Fruit fly (Drosophila melanogaster) whole organism, embryonic: ENCODE results near the gene Hip14.

Experiments
- BEAF-32 ChIP-seq: fragments of 200-800 bp; sonication (Bioruptor generic); optimal IDR thresholded peaks from 3 replicates; lab custom pipeline; 2017; ENCODE audit warnings: missing biosample characterization, missing genetic modification characterization, mild to moderate bottlenecking, moderate library complexity, missing genetic modification reagents
- Bdp1 ChIP-seq: fragments of 200-800 bp; sonication (Bioruptor generic); optimal IDR thresholded peaks from 3 replicates; lab custom pipeline; 2016; ENCODE audit warnings: missing biosample characterization, missing genetic modification characterization
- CG10209 ChIP-seq: fragments of 200-800 bp; sonication (Bioruptor generic); optimal IDR thresholded peaks from 3 replicates; lab custom pipeline; 2017; ENCODE audit warnings: missing biosample characterization, mild to moderate bottlenecking, missing genetic modification characterization, missing genetic modification reagents
- CG10366 ChIP-seq: fragments of 200-800 bp; sonication (Bioruptor generic); IDR thresholded peaks from 2 replicates; pipeline ENCODE4 v1.3.6; 2022; ENCODE audit warnings: missing biosample characterization, missing genetic modification characterization
- CG10462 ChIP-seq: fragments of 200-800 bp; sonication (Bioruptor generic); optimal IDR thresholded peaks from 2 replicates; lab custom pipeline; 2016; ENCODE audit warnings: missing biosample characterization, missing genetic modification characterization
- CG10565 ChIP-seq: fragments of 200-800 bp; sonication (Bioruptor generic); optimal IDR thresholded peaks from 3 replicates; lab custom pipeline; 2016; ENCODE audit warnings: missing biosample characterization, mild to moderate bottlenecking, missing genetic modification characterization
- CG10654 ChIP-seq: fragments of 200-800 bp; sonication (Bioruptor generic); optimal IDR thresholded peaks from 2 replicates; lab custom pipeline; 2016; ENCODE audit warnings: missing biosample characterization, missing genetic modification characterization
- CG12942 ChIP-seq: fragments of 200-800 bp; sonication (Bioruptor generic); optimal IDR thresholded peaks from 3 replicates; lab custom pipeline; 2016; ENCODE audit warnings: missing biosample characterization, missing genetic modification characterization
- CG13123 ChIP-seq: fragments of 200-800 bp; sonication (Bioruptor generic); optimal IDR thresholded peaks from 2 replicates; lab custom pipeline; 2016; ENCODE audit warnings: missing biosample characterization, missing genetic modification characterization
- CG13624 ChIP-seq: fragments of 200-800 bp; sonication (Bioruptor generic); optimal IDR thresholded peaks from 2 replicates; lab custom pipeline; 2016; ENCODE audit warnings: missing biosample characterization, missing genetic modification characterization
- CG1603 ChIP-seq: fragments of 200-800 bp; sonication (Bioruptor generic); optimal IDR thresholded peaks from 2 replicates; lab custom pipeline; 2019; ENCODE audit warnings: missing biosample characterization, mild to moderate bottlenecking, missing genetic modification characterization, moderate library complexity
- CG16813 ChIP-seq: fragments of 200-800 bp; sonication (Bioruptor generic); IDR thresholded peaks from 3 replicates; pipeline ENCODE4 v1.3.6; 2022; ENCODE audit warnings: missing biosample characterization, missing genetic modification characterization; ENCODE audit not compliant: partially characterized antibody
- CG18764 ChIP-seq: fragments of 200-800 bp; sonication (Bioruptor generic); optimal IDR thresholded peaks from 3 replicates; lab custom pipeline; 2016; ENCODE audit warnings: missing biosample characterization, missing genetic modification characterization
- CG2678 ChIP-seq: fragments of 200-800 bp; sonication (Bioruptor generic); optimal IDR thresholded peaks from 3 replicates; lab custom pipeline; 2019; ENCODE audit warnings: missing biosample characterization, mild to moderate bottlenecking, missing genetic modification characterization, moderate library complexity
- CG31441 ChIP-seq: fragments of 200-800 bp; sonication (Bioruptor generic); IDR thresholded peaks from 2 replicates; pipeline ENCODE4 v1.3.6; 2022; ENCODE audit warnings: missing biosample characterization, missing genetic modification characterization
- CG33557 ChIP-seq: fragments of 200-800 bp; sonication (Bioruptor generic); optimal IDR thresholded peaks from 2 replicates; lab custom pipeline; 2019; ENCODE audit warnings: missing biosample characterization, mild to moderate bottlenecking, missing genetic modification characterization, moderate library complexity
- CG4854 ChIP-seq: fragments of 200-800 bp; sonication (Bioruptor generic); optimal IDR thresholded peaks from 2 replicates; lab custom pipeline; 2016; ENCODE audit warnings: missing biosample characterization, missing genetic modification characterization, inconsistent platforms
- CG7745 ChIP-seq: fragments of 200-800 bp; sonication (Bioruptor generic); optimal IDR thresholded peaks from 2 replicates; lab custom pipeline; 2018; ENCODE audit warnings: missing biosample characterization, mild to moderate bottlenecking, missing genetic modification characterization, moderate library complexity
- CG7839 ChIP-seq: fragments of 200-800 bp; sonication (Bioruptor generic); optimal IDR thresholded peaks from 3 replicates; lab custom pipeline; 2018; ENCODE audit warnings: missing biosample characterization, mild to moderate bottlenecking, missing genetic modification characterization, moderate library complexity
- CG7963 ChIP-seq: fragments of 200-800 bp; sonication (Bioruptor generic); IDR thresholded peaks from 3 replicates; pipeline ENCODE4 v1.3.6; 2022; ENCODE audit warnings: missing biosample characterization, missing genetic modification characterization; ENCODE audit not compliant: partially characterized antibody
- CG9609 ChIP-seq: fragments of 200-800 bp; sonication (Bioruptor generic); optimal IDR thresholded peaks from 3 replicates; lab custom pipeline; 2016; ENCODE audit warnings: missing biosample characterization, missing genetic modification characterization
- CG9727 ChIP-seq: fragments of 200-800 bp; sonication (Bioruptor generic); optimal IDR thresholded peaks from 3 replicates; lab custom pipeline; 2017; ENCODE audit warnings: missing biosample characterization, mild to moderate bottlenecking, missing genetic modification characterization
- Camta ChIP-seq: fragments of 200-800 bp; sonication (Bioruptor generic); optimal IDR thresholded peaks from 2 replicates; lab custom pipeline; 2016; ENCODE audit warnings: missing biosample characterization, missing genetic modification characterization
- Chrac-16 ChIP-seq: fragments of 200-800 bp; sonication (Bioruptor generic); optimal IDR thresholded peaks from 3 replicates; lab custom pipeline; 2016; ENCODE audit warnings: missing biosample characterization, missing genetic modification characterization
- Dek ChIP-seq: fragments of 200-800 bp; sonication (Bioruptor generic); optimal IDR thresholded peaks from 3 replicates; lab custom pipeline; 2019; ENCODE audit warnings: missing biosample characterization, mild to moderate bottlenecking, missing genetic modification characterization, moderate library complexity
- Ets65A ChIP-seq: fragments of 200-800 bp; sonication (Bioruptor generic); peaks from one replicate; lab custom pipeline; 2016; ENCODE audit warnings: missing biosample characterization, missing genetic modification characterization
- Hr51 ChIP-seq, 2 experiments: fragments of 200-800 bp; sonication (Bioruptor generic); optimal IDR thresholded peaks; 2 replicates in 1 of 2; 3 replicates in 1 of 2; lab custom pipeline; 2016 to 2018; ENCODE audit warnings: missing biosample characterization in 2 of 2, missing genetic modification characterization in 2 of 2, mild to moderate bottlenecking in 1 of 2, moderate library complexity in 1 of 2
- Hr78 ChIP-seq, 2 experiments: fragments of 200-800 bp in 1 of 2; fragments of >200 bp in 1 of 2; sonication (Bioruptor generic) in 1 of 2; optimal IDR thresholded peaks; 2 replicates each; lab custom pipeline; 2017 to 2019; ENCODE audit warnings: missing biosample characterization in 2 of 2, missing genetic modification characterization in 2 of 2, mild to moderate bottlenecking in 1 of 2, moderate library complexity in 1 of 2
- Med ChIP-seq: fragments of 200-800 bp; sonication (Bioruptor generic); peaks from one replicate; lab custom pipeline; 2016; ENCODE audit warnings: missing biosample characterization, missing genetic modification characterization, mild to moderate bottlenecking, inconsistent platforms, moderate library complexity
- amos ChIP-seq: fragments of 200-800 bp; sonication (Bioruptor generic); IDR thresholded peaks from 2 replicates; pipeline ENCODE4 v1.3.6; 2022; ENCODE audit warnings: missing biosample characterization, missing genetic modification characterization; ENCODE audit not compliant: partially characterized antibody
- ato ChIP-seq: fragments of 200-800 bp; sonication (Bioruptor generic); IDR thresholded peaks from 2 replicates; pipeline ENCODE4 v1.3.6; 2022; ENCODE audit warnings: missing biosample characterization, missing genetic modification characterization; ENCODE audit not compliant: partially characterized antibody
- br ChIP-seq: fragments of >200 bp; optimal IDR thresholded peaks from 2 replicates; lab custom pipeline; 2017
- gcm2 ChIP-seq: fragments of 200-800 bp; sonication (Bioruptor generic); optimal IDR thresholded peaks from 2 replicates; lab custom pipeline; 2016; ENCODE audit warnings: missing biosample characterization, missing genetic modification characterization
- gem ChIP-seq: fragments of 200-800 bp; sonication (Bioruptor generic); optimal IDR thresholded peaks from 2 replicates; lab custom pipeline; 2019; ENCODE audit warnings: missing biosample characterization, mild to moderate bottlenecking, missing genetic modification characterization, moderate library complexity
- gro ChIP-seq: fragments of 200-800 bp; sonication (Bioruptor generic); optimal IDR thresholded peaks from 2 replicates; lab custom pipeline; 2016; ENCODE audit warnings: missing biosample characterization, missing genetic modification characterization
- gsb-n ChIP-seq: fragments of 200-800 bp; sonication (Bioruptor generic); optimal IDR thresholded peaks from 3 replicates; lab custom pipeline; 2018; ENCODE audit warnings: missing biosample characterization, mild to moderate bottlenecking, missing genetic modification characterization
- h ChIP-seq: fragments of >200 bp; optimal IDR thresholded peaks from 2 replicates; lab custom pipeline; 2017
- insv ChIP-seq, 2 experiments: fragments of 200-800 bp; sonication (Bioruptor generic); optimal IDR thresholded peaks; 3 replicates each; lab custom pipeline; 2016 to 2018; ENCODE audit warnings: missing biosample characterization in 2 of 2, missing genetic modification characterization in 2 of 2
- lov ChIP-seq, 2 experiments: fragments of 200-800 bp in 1 of 2; fragments of >200 bp in 1 of 2; sonication (Bioruptor generic) in 1 of 2; IDR thresholded peaks in 1 of 2; optimal IDR thresholded peaks in 1 of 2; 2 replicates in 1 of 2; 3 replicates in 1 of 2; pipeline versions ENCODE4 v1.3.6 to Lab custom; 2017 to 2022; ENCODE audit warnings: missing biosample characterization in 1 of 2, missing genetic modification characterization in 1 of 2
- phol ChIP-seq: fragments of 200-800 bp; sonication (Bioruptor generic); optimal IDR thresholded peaks from 3 replicates; lab custom pipeline; 2018; ENCODE audit warnings: missing biosample characterization, mild to moderate bottlenecking, missing genetic modification characterization, moderate library complexity
- pita ChIP-seq: fragments of 200-800 bp; sonication (Bioruptor generic); optimal IDR thresholded peaks from 2 replicates; lab custom pipeline; 2017; ENCODE audit warnings: missing biosample characterization, mild to moderate bottlenecking, missing genetic modification characterization
- repo ChIP-seq: fragments of 200-800 bp; sonication (Bioruptor generic); optimal IDR thresholded peaks from 2 replicates; lab custom pipeline; 2016; ENCODE audit warnings: missing biosample characterization, missing genetic modification characterization
- slbo ChIP-seq: fragments of 200-800 bp; sonication (Bioruptor generic); IDR thresholded peaks from 2 replicates; pipeline ENCODE4 v1.3.6; 2022; ENCODE audit warnings: missing biosample characterization, missing genetic modification characterization
- stwl ChIP-seq: fragments of 200-800 bp; sonication (Bioruptor generic); optimal IDR thresholded peaks from 3 replicates; lab custom pipeline; 2018; ENCODE audit warnings: missing biosample characterization, mild to moderate bottlenecking, missing genetic modification characterization, moderate library complexity
- unpg ChIP-seq: fragments of 200-800 bp; sonication (Bioruptor generic); optimal IDR thresholded peaks from 3 replicates; lab custom pipeline; 2018; ENCODE audit warnings: missing biosample characterization, mild to moderate bottlenecking, missing genetic modification characterization, moderate library complexity
- usp ChIP-seq: fragments of >200 bp; optimal IDR thresholded peaks from 2 replicates; lab custom pipeline; 2017; ENCODE audit warnings: missing biosample characterization, missing genetic modification characterization
- vnd ChIP-seq: fragments of 200-800 bp; sonication (Bioruptor generic); IDR thresholded peaks from 3 replicates; pipeline ENCODE4 v1.3.6; 2022; ENCODE audit warnings: missing biosample characterization, missing genetic modification characterization; ENCODE audit not compliant: partially characterized antibody
- zf30C ChIP-seq: fragments of 200-800 bp; sonication (Bioruptor generic); optimal IDR thresholded peaks from 3 replicates; lab custom pipeline; 2018; ENCODE audit warnings: missing biosample characterization, mild to moderate bottlenecking, missing genetic modification characterization

The Hip14 gene

DNA sequence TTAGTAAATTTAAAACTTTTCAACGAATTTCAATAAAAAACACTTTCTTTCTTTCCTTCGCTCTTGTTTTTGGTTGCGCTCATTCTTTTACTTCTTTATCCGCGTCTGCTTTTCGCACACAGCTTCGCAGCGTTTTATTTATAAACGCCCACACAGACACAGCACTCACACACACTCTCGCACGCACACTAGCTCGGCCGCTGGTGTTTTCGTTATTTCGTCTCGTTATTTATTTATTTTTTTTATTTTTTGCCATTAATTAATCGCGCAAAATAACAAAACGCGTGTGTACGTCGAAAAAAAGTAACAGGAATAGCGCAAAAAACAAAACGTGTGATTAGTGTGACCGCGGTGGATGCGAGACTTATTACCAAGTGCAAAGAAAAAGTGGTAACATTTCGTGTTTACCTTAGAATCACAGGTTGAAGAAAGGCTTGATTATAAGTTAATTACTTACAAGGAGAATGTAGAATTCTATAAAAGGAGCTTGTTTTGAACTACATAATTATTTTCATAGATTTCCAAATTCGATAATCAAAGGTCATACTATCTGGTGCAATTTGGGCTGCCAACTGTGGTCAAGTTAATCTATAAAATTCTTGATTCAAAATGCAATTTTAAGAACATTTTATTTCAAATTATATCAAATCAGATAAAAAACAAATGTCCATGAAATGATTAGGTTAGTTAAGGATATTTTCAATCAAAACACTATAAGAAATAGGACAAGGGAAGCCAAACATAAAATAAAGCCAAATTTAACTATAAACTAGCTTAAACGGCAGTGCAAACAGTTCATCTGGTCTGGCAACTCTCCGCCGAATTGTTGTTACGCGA is 16.6 kb downstream of the Hip14 start, which contains the start of the genes hzg and mRpS31 (continued):
- TF ChIP-seq zf30C (GFP tag; lab: Kevin White, UChicago), result peak; percentile 5
- TF ChIP-seq Camta (GFP tag; lab: Kevin White, UChicago), result peak; percentile 59
- TF ChIP-seq CG10209 (GFP tag; lab: Kevin White, UChicago), result peak; percentile 34
- TF ChIP-seq amos (GFP tag; lab: Robert Waterston, UW), result no peak; the same call in 1 of the 2 replicates
- TF ChIP-seq CG10366 (GFP tag; lab: Robert Waterston, UW), result peak; percentile 47
- no peak for TF ChIP-seq h
- TF ChIP-seq CG12942 (GFP tag; lab: Kevin White, UChicago), result peak; percentile 45
- no peak for TF ChIP-seq Hr78 (GFP tag; optimal IDR thresholded peaks at IDR 0.05; lab: Kevin White, UChicago)
- TF ChIP-seq CG7745 (tag; lab: Kevin White, UChicago), result peak; percentile 20
- TF ChIP-seq phol (tag; lab: Kevin White, UChicago), result peak; percentile 73
- TF ChIP-seq CG31441 (GFP tag; lab: Robert Waterston, UW), result peak; percentile 66; the same call in 1 of the 2 replicates
- peak; percentile 35 for TF ChIP-seq CG9727 (GFP tag; lab: Kevin White, UChicago)
- peak; percentile 51 for TF ChIP-seq BEAF-32 (GFP tag; lab: Kevin White, UChicago)
- peak; percentile 65 for TF ChIP-seq slbo (GFP tag; lab: Robert Waterston, UW)
- TF ChIP-seq CG18764 (GFP tag; lab: Kevin White, UChicago), result peak; percentile 13
- TF ChIP-seq Bdp1 (GFP tag; lab: Kevin White, UChicago), result peak; percentile 26
- TF ChIP-seq CG9609 (GFP tag; lab: Kevin White, UChicago), result peak; percentile 59
- no peak for TF ChIP-seq CG1603 (tag; lab: Kevin White, UChicago)
- peak in 1 of 2 experiments; percentile 1 for TF ChIP-seq insv (GFP tag; optimal IDR thresholded peaks at IDR 0.05; lab: Kevin White, UChicago)
- TF ChIP-seq CG2678 (tag; lab: Kevin White, UChicago), result peak; percentile 68
- peak; percentile 77 for TF ChIP-seq gem (tag; lab: Kevin White, UChicago)
- TF ChIP-seq gro (GFP tag; lab: Kevin White, UChicago), result peak; percentile 4
- no peak for TF ChIP-seq CG10565 (GFP tag; lab: Kevin White, UChicago)
- TF ChIP-seq pita (GFP tag; lab: Kevin White, UChicago), result no peak
- TF ChIP-seq Med, result peak; percentile 87
- TF ChIP-seq CG16813 (GFP tag; lab: Robert Waterston, UW), result no peak
- no peak for TF ChIP-seq vnd (GFP tag; lab: Robert Waterston, UW)
- TF ChIP-seq CG13123 (GFP tag; lab: Kevin White, UChicago), result peak; percentile 4
- peak in 1 of 2 experiments; percentile 57 for TF ChIP-seq Hr51 (GFP tag; optimal IDR thresholded peaks at IDR 0.05; lab: Kevin White, UChicago)
- peak; percentile 50 for TF ChIP-seq CG10654 (GFP tag; lab: Kevin White, UChicago)
- TF ChIP-seq CG13624 (GFP tag; lab: Kevin White, UChicago), result peak; percentile 15
- TF ChIP-seq CG7839 (tag; lab: Kevin White, UChicago), result peak; percentile 25
- no peak for TF ChIP-seq CG7963 (GFP tag; lab: Robert Waterston, UW)
- TF ChIP-seq Chrac-16 (GFP tag; lab: Kevin White, UChicago), result peak; percentile 60
- TF ChIP-seq ato (GFP tag; lab: Robert Waterston, UW), result no peak
- no peak for TF ChIP-seq CG4854 (GFP tag; lab: Kevin White, UChicago)
- peak; percentile 4 for TF ChIP-seq Ets65A (GFP tag; lab: Kevin White, UChicago)
- peak; percentile 23 for TF ChIP-seq Dek (tag; lab: Kevin White, UChicago)
- TF ChIP-seq br (lab: Kevin White, UChicago), result no peak
- peak; percentile 53 for TF ChIP-seq unpg (GFP tag; lab: Kevin White, UChicago)
- TF ChIP-seq gsb-n (tag; lab: Kevin White, UChicago), result peak; percentile 20
- no peak for TF ChIP-seq gcm2 (GFP tag; lab: Kevin White, UChicago)
- peak; percentile 31 for TF ChIP-seq CG33557 (GFP tag; lab: Kevin White, UChicago)
- TF ChIP-seq stwl (tag; lab: Kevin White, UChicago), result peak; percentile 37
- TF ChIP-seq repo (GFP tag; lab: Kevin White, UChicago), result peak; percentile 13
- TF ChIP-seq lov (optimal IDR thresholded peaks at IDR 0.05; lab: Kevin White, UChicago), result no peak
- TF ChIP-seq lov (GFP tag; IDR thresholded peaks at IDR 0.05; lab: Robert Waterston, UW), result no peak
- peak; percentile 32 for TF ChIP-seq CG10462 (GFP tag; lab: Kevin White, UChicago)
- TF ChIP-seq usp (GFP tag; lab: Kevin White, UChicago), result no peak
